Worm (Caenorhabditis elegans) whole organism, L2 larva: ENCODE data around the gene C56A3.4.

Experiments
- nhr-25 ChIP-seq: fragments of 150-350 bp; sonication (generic microtip); optimal IDR thresholded peaks from 3 replicates; lab custom pipeline; 2014; ENCODE audit warnings: missing biosample characterization, missing genetic modification characterization
- snpc-4 ChIP-seq: fragments of 150-350 bp; optimal IDR thresholded peaks from 2 replicates; lab custom pipeline; 2014; ENCODE audit warnings: missing biosample characterization, missing genetic modification characterization
- unc-62 ChIP-seq: fragments of 150-350 bp; optimal IDR thresholded peaks from 2 replicates; lab custom pipeline; 2014; ENCODE audit warnings: missing biosample characterization, missing genetic modification reagents, missing genetic modification characterization

ce11 chrV:13591504-13592174 is 40.1 kb upstream of the C56A3.4 start, which contains the start of gene tbcb-1:
- no peak for TF ChIP-seq snpc-4 (tag; lab: Kevin White, UChicago)
- peak; percentile 35 for TF ChIP-seq nhr-25 (tag; lab: Kevin White, UChicago)
- no peak for TF ChIP-seq unc-62 (GFP tag; lab: Kevin White, UChicago)
